Fruit fly (Drosophila melanogaster) Kc167 (cell line): Measurements from ENCODE around the gene CG42495.

Experiments
- Myc ChIP-seq: fragments of >200 bp; optimal IDR thresholded peaks from 2 replicates; lab custom pipeline; 2017; ENCODE audit warnings: missing external identifiers
- Sin3A ChIP-seq: fragments of >200 bp; optimal IDR thresholded peaks from 2 replicates; lab custom pipeline; 2018; ENCODE audit warnings: missing external identifiers
- h ChIP-seq: fragments of >200 bp; optimal IDR thresholded peaks from 3 replicates; lab custom pipeline; 2018; ENCODE audit warnings: missing external identifiers
- insv ChIP-seq: fragments of >200 bp; optimal IDR thresholded peaks from 3 replicates; lab custom pipeline; 2018; ENCODE audit warnings: missing external identifiers
- psq ChIP-seq: fragments of >200 bp; optimal IDR thresholded peaks from 2 replicates; lab custom pipeline; 2017; ENCODE audit warnings: missing external identifiers

DNA sequence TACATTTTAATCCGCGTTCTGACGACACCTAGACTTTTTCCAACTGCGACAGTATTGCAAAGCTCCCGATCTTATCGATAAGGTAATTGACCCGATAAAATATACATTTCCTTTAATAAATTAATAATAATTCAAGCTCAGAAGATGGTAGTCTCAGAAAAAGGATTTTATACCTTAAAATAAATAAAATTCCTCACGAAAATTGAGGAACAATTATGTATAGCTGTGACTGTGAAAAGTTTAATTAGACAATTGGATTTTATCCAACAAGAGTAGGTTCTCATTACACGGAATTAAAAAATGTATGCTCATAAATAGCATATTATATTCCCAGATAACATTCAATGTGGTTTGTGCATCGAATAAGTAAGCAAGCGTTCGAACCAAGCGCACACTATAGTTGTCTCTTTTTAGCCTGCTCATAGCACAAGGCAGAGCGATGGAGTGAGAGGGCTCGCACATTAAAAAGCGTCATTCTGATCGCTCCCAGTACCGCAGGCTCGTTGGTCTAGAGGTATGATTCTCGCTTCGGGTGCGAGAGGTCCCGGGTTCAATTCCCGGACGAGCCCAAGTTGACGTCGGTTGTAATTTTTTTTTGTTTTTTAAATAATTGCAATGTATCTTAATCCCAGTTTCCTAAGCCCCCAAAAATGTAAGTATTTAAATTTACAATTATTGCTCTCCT, 49.1 kb upstream of the CG42495 start, which contains the start of the genes CG13380 and CG4174:
- TF ChIP-seq insv (lab: Kevin White, UChicago) (no peak), psq (lab: Kevin White, UChicago) (no peak), h (lab: Kevin White, UChicago) (no peak), Myc (lab: Kevin White, UChicago) (no peak), Sin3A (lab: Kevin White, UChicago) (no peak)
